Fruit fly (Drosophila melanogaster) whole organism, embryonic: ENCODE results near the gene CG32599.
A peak's percentile ranks its signal among the peaks of the same experiment; 100 is the strongest.

Source experiments
- CG11456 ChIP-seq: fragments of 200-800 bp; sonication (Bioruptor generic); IDR thresholded peaks from 3 replicates; pipeline ENCODE4 v1.3.6; 2022; ENCODE audit warnings: missing biosample characterization, missing genetic modification characterization
- CG12104 ChIP-seq: fragments of 200-800 bp; sonication (Bioruptor generic); optimal IDR thresholded peaks from 3 replicates; lab custom pipeline; 2016; ENCODE audit warnings: missing biosample characterization, missing genetic modification characterization
- CG14441 ChIP-seq: fragments of 200-800 bp; sonication (Bioruptor generic); IDR thresholded peaks from 2 replicates; pipeline ENCODE4 v1.3.6; 2022; ENCODE audit warnings: missing biosample characterization, missing genetic modification characterization
- CG2116 ChIP-seq: fragments of 200-800 bp; sonication (Bioruptor generic); optimal IDR thresholded peaks from 3 replicates; lab custom pipeline; 2018; ENCODE audit warnings: missing biosample characterization, mild to moderate bottlenecking, missing genetic modification characterization
- CG4854 ChIP-seq: fragments of 200-800 bp; sonication (Bioruptor generic); optimal IDR thresholded peaks from 2 replicates; lab custom pipeline; 2016; ENCODE audit warnings: missing biosample characterization, missing genetic modification characterization, inconsistent platforms
- HHEX ChIP-seq: fragments of 200-800 bp; sonication (Bioruptor generic); optimal IDR thresholded peaks from 3 replicates; lab custom pipeline; 2017; ENCODE audit warnings: missing biosample characterization, mild to moderate bottlenecking, missing genetic modification characterization, missing genetic modification reagents
- crc ChIP-seq: fragments of 200-800 bp; sonication (Bioruptor generic); optimal IDR thresholded peaks from 2 replicates; lab custom pipeline; 2016; ENCODE audit warnings: missing biosample characterization, missing genetic modification characterization
- dimm ChIP-seq: fragments of 200-800 bp; sonication (Bioruptor generic); IDR thresholded peaks from 2 replicates; pipeline ENCODE4 v1.3.6; 2022; ENCODE audit warnings: missing biosample characterization, missing genetic modification characterization
- sqz ChIP-seq: fragments of 200-800 bp; sonication (Bioruptor generic); optimal IDR thresholded peaks from 3 replicates; lab custom pipeline; 2018; ENCODE audit warnings: missing biosample characterization, mild to moderate bottlenecking, missing genetic modification characterization

- TF ChIP-seq CG4854 (GFP tag; lab: Kevin White, UChicago) = no peak
- no peak for TF ChIP-seq CG12104
- TF ChIP-seq CG11456 (GFP tag; lab: Robert Waterston, UW) = peak; percentile 52; the same call in 1 of the 3 replicates
- TF ChIP-seq CG14441 (GFP tag; lab: Robert Waterston, UW) = peak; percentile 50; the same call in 1 of the 2 replicates
- TF ChIP-seq CG2116 (GFP tag; lab: Kevin White, UChicago) = peak; percentile 65
- TF ChIP-seq HHEX = no peak
- TF ChIP-seq dimm = no peak
- no peak for TF ChIP-seq crc (GFP tag; lab: Kevin White, UChicago)
- TF ChIP-seq sqz (GFP tag; lab: Kevin White, UChicago) = no peak
Observed at dm6 chrX:14247035-14247786, 3.7 kb downstream of the CG32599 start, which contains the start of gene mud.
